Fruit fly (Drosophila melanogaster) whole organism, embryonic: ENCODE measurements around the gene Bicra.

Experiments used
- Ada2b ChIP-seq: fragments of 200-800 bp; sonication (Bioruptor generic); IDR thresholded peaks from 2 replicates; pipeline ENCODE4 v1.3.6; 2022; ENCODE audit warnings: missing biosample characterization, missing genetic modification characterization
- C15 ChIP-seq: fragments of 200-800 bp; sonication (Bioruptor generic); IDR thresholded peaks from 3 replicates; pipeline ENCODE4 v1.3.6; 2022; ENCODE audit warnings: missing biosample characterization, missing genetic modification characterization
- CG10321 ChIP-seq: fragments of 200-800 bp; sonication (Bioruptor generic); IDR thresholded peaks from 2 replicates; pipeline ENCODE4 v1.3.6; 2022; ENCODE audit warnings: missing biosample characterization, missing genetic modification characterization
- CG10565 ChIP-seq: fragments of 200-800 bp; sonication (Bioruptor generic); optimal IDR thresholded peaks from 3 replicates; lab custom pipeline; 2016; ENCODE audit warnings: missing biosample characterization, mild to moderate bottlenecking, missing genetic modification characterization
- CG11398 ChIP-seq: fragments of 200-800 bp; sonication (Bioruptor generic); optimal IDR thresholded peaks from 2 replicates; lab custom pipeline; 2016; ENCODE audit warnings: missing biosample characterization, missing genetic modification characterization
- CG11560 ChIP-seq: fragments of 200-800 bp; sonication (Bioruptor generic); IDR thresholded peaks from 3 replicates; pipeline ENCODE4 v1.3.6; 2022; ENCODE audit warnings: missing biosample characterization, missing genetic modification characterization
- CG11723 ChIP-seq: fragments of 200-800 bp; sonication (Bioruptor generic); optimal IDR thresholded peaks from 2 replicates; lab custom pipeline; 2017; ENCODE audit warnings: missing biosample characterization, mild to moderate bottlenecking, missing genetic modification characterization
- CG12071 ChIP-seq: fragments of 200-800 bp; sonication (Bioruptor generic); optimal IDR thresholded peaks from 3 replicates; lab custom pipeline; 2018; ENCODE audit warnings: missing biosample characterization, mild to moderate bottlenecking, missing genetic modification characterization
- CG12104 ChIP-seq: fragments of 200-800 bp; sonication (Bioruptor generic); optimal IDR thresholded peaks from 3 replicates; lab custom pipeline; 2016; ENCODE audit warnings: missing biosample characterization, missing genetic modification characterization
- CG12769 ChIP-seq: fragments of 200-800 bp; sonication (Bioruptor generic); optimal IDR thresholded peaks from 2 replicates; lab custom pipeline; 2019; ENCODE audit warnings: missing biosample characterization, mild to moderate bottlenecking, missing genetic modification characterization, moderate library complexity
- CG13287 ChIP-seq: fragments of 200-800 bp; sonication (Bioruptor generic); IDR thresholded peaks from 2 replicates; pipeline ENCODE4 v1.3.6; 2022; ENCODE audit warnings: missing biosample characterization, missing genetic modification characterization; ENCODE audit not compliant: partially characterized antibody
- CG13894 ChIP-seq: fragments of 200-800 bp; sonication (Bioruptor generic); optimal IDR thresholded peaks from 3 replicates; lab custom pipeline; 2018; ENCODE audit warnings: missing biosample characterization, mild to moderate bottlenecking, missing genetic modification characterization, moderate library complexity
- CG17829 ChIP-seq: fragments of 200-800 bp; optimal IDR thresholded peaks from 2 replicates; lab custom pipeline; 2019; ENCODE audit warnings: missing biosample characterization, mild to moderate bottlenecking, missing genetic modification characterization, moderate library complexity
- CG3163 ChIP-seq: fragments of 200-800 bp; sonication (Bioruptor generic); optimal IDR thresholded peaks from 3 replicates; lab custom pipeline; 2016; ENCODE audit warnings: missing biosample characterization, missing genetic modification characterization
- CG5180 ChIP-seq: fragments of 200-800 bp; sonication (Bioruptor generic); optimal IDR thresholded peaks from 3 replicates; lab custom pipeline; 2017; ENCODE audit warnings: missing biosample characterization, missing genetic modification characterization, mild to moderate bottlenecking, moderate library complexity, missing genetic modification reagents
- CG8290 ChIP-seq, 3 experiments: fragments of 200-800 bp; sonication (Bioruptor generic); optimal IDR thresholded peaks; 2 replicates each; lab custom pipeline; 2016 to 2019; ENCODE audit warnings: missing biosample characterization in 3 of 3, missing genetic modification characterization in 3 of 3, mild to moderate bottlenecking in 2 of 3, moderate library complexity in 1 of 3
- CG9727 ChIP-seq: fragments of 200-800 bp; sonication (Bioruptor generic); optimal IDR thresholded peaks from 3 replicates; lab custom pipeline; 2017; ENCODE audit warnings: missing biosample characterization, mild to moderate bottlenecking, missing genetic modification characterization
- Camta ChIP-seq: fragments of 200-800 bp; sonication (Bioruptor generic); optimal IDR thresholded peaks from 2 replicates; lab custom pipeline; 2016; ENCODE audit warnings: missing biosample characterization, missing genetic modification characterization
- Chrac-16 ChIP-seq: fragments of 200-800 bp; sonication (Bioruptor generic); optimal IDR thresholded peaks from 3 replicates; lab custom pipeline; 2016; ENCODE audit warnings: missing biosample characterization, missing genetic modification characterization
- Dip2 ChIP-seq: fragments of 200-800 bp; sonication (Bioruptor generic); IDR thresholded peaks from 2 replicates; pipeline ENCODE4 v1.3.6; 2022; ENCODE audit warnings: missing biosample characterization, missing genetic modification characterization
- ERR ChIP-seq: fragments of 200-800 bp; sonication (Bioruptor generic); optimal IDR thresholded peaks from 2 replicates; lab custom pipeline; 2016; ENCODE audit warnings: missing biosample characterization, missing genetic modification characterization
- Elba2 ChIP-seq: fragments of 200-800 bp; sonication (Bioruptor generic); optimal IDR thresholded peaks from 3 replicates; lab custom pipeline; 2016; ENCODE audit warnings: missing biosample characterization, missing genetic modification characterization
- Fer2 ChIP-seq: fragments of 200-800 bp; sonication (Bioruptor generic); optimal IDR thresholded peaks from 2 replicates; lab custom pipeline; 2018; ENCODE audit warnings: missing biosample characterization, mild to moderate bottlenecking, missing genetic modification characterization, moderate library complexity
- Fer3 ChIP-seq: fragments of 200-800 bp; sonication (Bioruptor generic); optimal IDR thresholded peaks from 2 replicates; lab custom pipeline; 2018; ENCODE audit warnings: missing biosample characterization, mild to moderate bottlenecking, missing genetic modification characterization, moderate library complexity
- Hey ChIP-seq: fragments of 200-800 bp; sonication (Bioruptor generic); optimal IDR thresholded peaks from 3 replicates; lab custom pipeline; 2018; ENCODE audit warnings: missing biosample characterization, mild to moderate bottlenecking, missing genetic modification characterization
- Hr51 ChIP-seq, 2 experiments: fragments of 200-800 bp; sonication (Bioruptor generic); optimal IDR thresholded peaks; 2 replicates in 1 of 2; 3 replicates in 1 of 2; lab custom pipeline; 2016 to 2018; ENCODE audit warnings: missing biosample characterization in 2 of 2, missing genetic modification characterization in 2 of 2, mild to moderate bottlenecking in 1 of 2, moderate library complexity in 1 of 2
- Mes4 ChIP-seq: fragments of 200-800 bp; sonication (Bioruptor generic); optimal IDR thresholded peaks from 2 replicates; lab custom pipeline; 2016; ENCODE audit warnings: missing biosample characterization, missing genetic modification characterization
- Nf-YC ChIP-seq: fragments of 200-800 bp; optimal IDR thresholded peaks from 3 replicates; lab custom pipeline; 2019; ENCODE audit warnings: missing biosample characterization, mild to moderate bottlenecking, missing genetic modification characterization, moderate library complexity
- Ptx1 ChIP-seq: fragments of 200-800 bp; sonication (Bioruptor generic); IDR thresholded peaks from 2 replicates; pipeline ENCODE4 v1.3.6; 2022; ENCODE audit warnings: missing biosample characterization, missing genetic modification characterization
- Rfx ChIP-seq: fragments of 200-800 bp; sonication (Bioruptor generic); IDR thresholded peaks from 2 replicates; pipeline ENCODE4 v1.3.6; 2022; ENCODE audit warnings: missing biosample characterization, missing genetic modification characterization
- Scr ChIP-seq: fragments of 200-800 bp; sonication (Bioruptor generic); IDR thresholded peaks from 2 replicates; pipeline ENCODE4 v1.3.6; 2022; ENCODE audit warnings: missing biosample characterization, missing genetic modification characterization; ENCODE audit not compliant: partially characterized antibody
- Sox100B ChIP-seq: fragments of 200-800 bp; sonication (Bioruptor generic); optimal IDR thresholded peaks from 3 replicates; lab custom pipeline; 2018; ENCODE audit warnings: missing biosample characterization, mild to moderate bottlenecking, missing genetic modification characterization
- Tbp ChIP-seq: fragments of >200 bp; optimal IDR thresholded peaks from 2 replicates; lab custom pipeline; 2018; ENCODE audit warnings: missing biosample characterization, missing genetic modification characterization
- az2 ChIP-seq: fragments of 200-800 bp; sonication (Bioruptor generic); optimal IDR thresholded peaks from 3 replicates; lab custom pipeline; 2016; ENCODE audit warnings: missing biosample characterization, missing genetic modification characterization
- caup ChIP-seq: fragments of 200-800 bp; sonication (Bioruptor generic); optimal IDR thresholded peaks from 3 replicates; lab custom pipeline; 2017; ENCODE audit warnings: missing biosample characterization, mild to moderate bottlenecking, missing genetic modification characterization, moderate library complexity; ENCODE audit not compliant: severe bottlenecking
- ci ChIP-seq: fragments of 200-800 bp; sonication (Bioruptor generic); IDR thresholded peaks from 3 replicates; pipeline ENCODE4 v1.3.6; 2022; ENCODE audit warnings: missing biosample characterization, missing genetic modification characterization
- crol ChIP-seq: fragments of 200-800 bp; sonication (Bioruptor generic); IDR thresholded peaks from 2 replicates; pipeline ENCODE4 v1.3.6; 2022; ENCODE audit warnings: missing biosample characterization, missing genetic modification characterization
- ems ChIP-seq: fragments of 200-800 bp; sonication (Bioruptor generic); optimal IDR thresholded peaks from 3 replicates; lab custom pipeline; 2016; ENCODE audit warnings: missing biosample characterization, missing genetic modification characterization
- fru ChIP-seq: fragments of >200 bp; optimal IDR thresholded peaks from 2 replicates; lab custom pipeline; 2017
- gro ChIP-seq: fragments of 200-800 bp; sonication (Bioruptor generic); optimal IDR thresholded peaks from 2 replicates; lab custom pipeline; 2016; ENCODE audit warnings: missing biosample characterization, missing genetic modification characterization
- jigr1 ChIP-seq: fragments of 200-800 bp; sonication (Bioruptor generic); IDR thresholded peaks from 3 replicates; pipeline ENCODE4 v1.3.6; 2022; ENCODE audit warnings: missing biosample characterization, missing genetic modification characterization
- mam ChIP-seq: fragments of 200-800 bp; sonication (Bioruptor generic); optimal IDR thresholded peaks from 3 replicates; lab custom pipeline; 2016; ENCODE audit warnings: missing biosample characterization, missing genetic modification characterization
- nmo ChIP-seq: fragments of 200-800 bp; sonication (Bioruptor generic); optimal IDR thresholded peaks from 2 replicates; lab custom pipeline; 2018; ENCODE audit warnings: missing biosample characterization, mild to moderate bottlenecking, missing genetic modification characterization, moderate library complexity
- p53 ChIP-seq: fragments of 200-800 bp; sonication (Bioruptor generic); optimal IDR thresholded peaks from 2 replicates; lab custom pipeline; 2016; ENCODE audit warnings: missing biosample characterization, missing genetic modification characterization
- pnt ChIP-seq: fragments of 200-800 bp; sonication (Bioruptor generic); optimal IDR thresholded peaks from 3 replicates; lab custom pipeline; 2016; ENCODE audit warnings: missing biosample characterization, missing genetic modification characterization
- sd ChIP-seq: fragments of 200-800 bp; sonication (Bioruptor generic); optimal IDR thresholded peaks from 3 replicates; lab custom pipeline; 2018; ENCODE audit warnings: missing biosample characterization, mild to moderate bottlenecking, missing genetic modification characterization, moderate library complexity
- shn ChIP-seq: fragments of 200-800 bp; sonication (Bioruptor generic); optimal IDR thresholded peaks from 3 replicates; lab custom pipeline; 2016; ENCODE audit warnings: missing biosample characterization, missing genetic modification characterization
- sim ChIP-seq: fragments of 200-800 bp; sonication (Bioruptor generic); IDR thresholded peaks from 2 replicates; pipeline ENCODE4 v1.3.6; 2022; ENCODE audit warnings: missing biosample characterization, missing genetic modification characterization
- so ChIP-seq: fragments of 200-800 bp; sonication (Bioruptor generic); IDR thresholded peaks from 3 replicates; pipeline ENCODE4 v1.3.6; 2022; ENCODE audit warnings: missing biosample characterization, missing genetic modification characterization
- sob ChIP-seq: fragments of 200-800 bp; sonication (Bioruptor generic); IDR thresholded peaks from 2 replicates; pipeline ENCODE4 v1.3.6; 2022; ENCODE audit warnings: missing biosample characterization, missing genetic modification characterization
- tio ChIP-seq: fragments of 200-800 bp; sonication (Bioruptor generic); optimal IDR thresholded peaks from 2 replicates; lab custom pipeline; 2017; ENCODE audit warnings: missing biosample characterization, missing genetic modification characterization, inconsistent platforms
- vfl ChIP-seq: fragments of 200-800 bp; sonication (Bioruptor generic); optimal IDR thresholded peaks from 2 replicates; lab custom pipeline; 2016; ENCODE audit warnings: missing biosample characterization, missing genetic modification characterization
- yki ChIP-seq: fragments of >200 bp; optimal IDR thresholded peaks from 3 replicates; lab custom pipeline; 2018

Bicra gene

DNA sequence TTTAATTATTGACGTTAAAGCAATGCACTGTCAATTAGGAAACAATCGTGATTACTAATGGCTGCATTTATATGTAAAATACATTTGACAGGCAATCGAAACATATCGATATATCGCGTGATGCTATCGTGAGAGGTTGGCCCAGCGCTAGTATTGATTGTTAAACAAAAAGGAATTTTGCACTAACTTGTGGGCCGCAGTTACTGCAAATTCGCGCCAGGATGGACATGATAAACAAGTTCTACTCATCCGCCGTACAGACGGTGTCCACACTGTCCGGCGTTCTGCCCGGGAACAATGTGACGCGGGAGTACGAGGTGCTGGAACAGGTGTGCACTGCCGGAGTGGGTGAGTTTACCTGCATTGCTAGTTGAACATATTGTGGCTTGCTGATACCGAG, 35.7 kb upstream of the Bicra start, which contains the start of the genes eIF4E6 and CG1951 (continued):
- TF ChIP-seq sd (tag; lab: Kevin White, UChicago) (peak; percentile 69), fru (lab: Kevin White, UChicago) (no peak), CG10321 (no peak), ERR (GFP tag; lab: Kevin White, UChicago) (no peak), CG9727 (GFP tag; lab: Kevin White, UChicago) (no peak), so (no peak), jigr1 (GFP tag; lab: Robert Waterston, UW) (no peak), CG17829 (no peak), caup (no peak), Rfx (no peak; the same call in 1 of the 2 replicates), CG8290 (GFP tag; optimal IDR thresholded peaks at IDR 0.05; lab: Kevin White, UChicago) (no peak), CG8290 (tag; optimal IDR thresholded peaks at IDR 0.05; lab: Kevin White, UChicago) (no peak), CG11723 (GFP tag; lab: Kevin White, UChicago) (no peak), Chrac-16 (no peak), az2 (GFP tag; lab: Kevin White, UChicago) (no peak), mam (GFP tag; lab: Kevin White, UChicago) (no peak), crol (GFP tag; lab: Robert Waterston, UW) (no peak), Scr (peak; percentile 95), Camta (no peak), CG12769 (tag; lab: Kevin White, UChicago) (no peak), Hr51 (GFP tag; optimal IDR thresholded peaks at IDR 0.05; lab: Kevin White, UChicago) (no peak), yki (no peak), nmo (GFP tag; lab: Kevin White, UChicago) (peak; percentile 9), CG13894 (no peak), Nf-YC (no peak), ems (GFP tag; lab: Kevin White, UChicago) (no peak), Hey (tag; lab: Kevin White, UChicago) (no peak), p53 (GFP tag; lab: Kevin White, UChicago) (no peak), CG10565 (GFP tag; lab: Kevin White, UChicago) (no peak), vfl (GFP tag; lab: Kevin White, UChicago) (no peak), Dip2 (GFP tag; lab: Robert Waterston, UW) (no peak), Tbp (GFP tag; lab: Kevin White, UChicago) (no peak), Mes4 (GFP tag; lab: Kevin White, UChicago) (no peak), C15 (no peak), gro (GFP tag; lab: Kevin White, UChicago) (peak; percentile 50), sim (GFP tag; lab: Robert Waterston, UW) (no peak), Elba2 (no peak), sob (GFP tag; lab: Robert Waterston, UW) (no peak), shn (GFP tag; lab: Kevin White, UChicago) (no peak), CG12071 (GFP tag; lab: Kevin White, UChicago) (no peak), tio (GFP tag; lab: Kevin White, UChicago) (no peak), Sox100B (GFP tag; lab: Kevin White, UChicago) (no peak), Ptx1 (GFP tag; lab: Robert Waterston, UW) (no peak), CG11560 (no peak), CG3163 (GFP tag; lab: Kevin White, UChicago) (no peak), Fer3 (tag; lab: Kevin White, UChicago) (no peak), CG13287 (GFP tag; lab: Robert Waterston, UW) (peak; percentile 98), ci (no peak), CG5180 (GFP tag; lab: Kevin White, UChicago) (no peak), Fer2 (tag; lab: Kevin White, UChicago) (no peak), CG12104 (no peak), Ada2b (GFP tag; lab: Robert Waterston, UW) (no peak), pnt (GFP tag; lab: Kevin White, UChicago) (no peak), CG11398 (no peak)
